Fruit fly (Drosophila melanogaster) whole organism: Measurements from ENCODE around the gene mnb.
"Not testable (repeated sequence)": the region's sequence is repeated elsewhere in the genome, so short reads cannot be mapped to it uniquely, and the experiment has no call there.

Experiments
- CG8478 ChIP-seq: fragments of >200 bp; optimal IDR thresholded peaks from 2 replicates; lab custom pipeline; 2018; ENCODE audit warnings: inconsistent platforms
- Dll ChIP-seq: fragments of >200 bp; optimal IDR thresholded peaks from 2 replicates; lab custom pipeline; 2017
- EcR ChIP-seq, 2 experiments: fragments of >200 bp; optimal IDR thresholded peaks; 2 replicates each; lab custom pipeline; 2017; ENCODE audit warnings: missing biosample characterization in 2 of 2, missing genetic modification characterization in 2 of 2, missing genetic modification reagents in 2 of 2
- pan ChIP-seq: fragments of >200 bp; optimal IDR thresholded peaks from 2 replicates; lab custom pipeline; 2017
- psq ChIP-seq: fragments of >200 bp; optimal IDR thresholded peaks from 2 replicates; lab custom pipeline; 2017
- usp ChIP-seq: fragments of >200 bp; optimal IDR thresholded peaks from 2 replicates; lab custom pipeline; 2017; ENCODE audit warnings: missing biosample characterization, missing genetic modification characterization, mixed read lengths

The mnb gene

dm6 chrX:17887208-17887627 is at the start of gene mnb:
Gene mnb (minus strand): TSS chrX:17887222.
- TF ChIP-seq usp = no peak
- no peak for TF ChIP-seq Dll (lab: Kevin White, UChicago)
- TF ChIP-seq EcR (GFP tag; optimal IDR thresholded peaks at IDR 0.05; lab: Kevin White, UChicago) = no peak
- TF ChIP-seq pan (lab: Kevin White, UChicago) = no peak
- no peak for TF ChIP-seq psq
- TF ChIP-seq CG8478 = no peak

- no peak for TF ChIP-seq CG8478
- TF ChIP-seq pan (lab: Kevin White, UChicago) = no peak
- no peak for TF ChIP-seq psq
- no peak for TF ChIP-seq Dll (lab: Kevin White, UChicago)
- no peak for TF ChIP-seq EcR (GFP tag; optimal IDR thresholded peaks at IDR 0.05; lab: Kevin White, UChicago)
- TF ChIP-seq usp = no peak
Measured at dm6 chrX:17924034-17924433, 37.0 kb upstream of the mnb start.

dm6 chrX:17917564-17918233 is 30.7 kb upstream of the mnb start:
- TF ChIP-seq Dll (lab: Kevin White, UChicago) (no peak), EcR (GFP tag; optimal IDR thresholded peaks at IDR 0.05; lab: Kevin White, UChicago) (peak in 1 of 2 experiments; percentile 62), psq (no peak), pan (lab: Kevin White, UChicago) (no peak), usp (no peak), CG8478 (no peak)

DNA sequence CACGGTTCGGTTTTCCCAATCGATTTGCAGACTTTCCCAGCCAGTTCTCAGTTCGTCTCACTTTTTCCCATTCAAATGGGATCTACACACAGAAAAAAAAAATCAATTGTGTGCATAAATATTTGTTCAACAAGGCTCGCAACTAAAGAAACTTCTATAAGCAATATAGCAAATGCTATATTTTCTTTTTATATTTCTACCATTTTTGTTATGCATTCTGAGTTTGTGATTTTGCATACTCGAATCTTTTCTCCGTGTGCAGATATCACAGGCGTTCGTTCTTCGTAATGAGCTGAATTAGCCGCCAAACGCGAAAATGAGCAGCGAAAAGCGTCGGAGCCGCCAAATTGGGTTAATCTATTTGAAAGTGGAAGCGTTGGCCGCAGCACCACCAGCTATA is 28.9 kb upstream of the mnb start:
- TF ChIP-seq psq (no peak), EcR (GFP tag; optimal IDR thresholded peaks at IDR 0.05; lab: Kevin White, UChicago) (no peak), Dll (lab: Kevin White, UChicago) (no peak), pan (lab: Kevin White, UChicago) (no peak), usp (no peak), CG8478 (no peak)

- no peak for TF ChIP-seq usp
- no peak for TF ChIP-seq psq
- TF ChIP-seq EcR (GFP tag; optimal IDR thresholded peaks at IDR 0.05; lab: Kevin White, UChicago) = no peak
- TF ChIP-seq Dll (lab: Kevin White, UChicago) = no peak
- TF ChIP-seq CG8478 = no peak
- TF ChIP-seq pan (lab: Kevin White, UChicago) = no peak
Measured at dm6 chrX:17914508-17914907, 27.5 kb upstream of the mnb start.

DNA sequence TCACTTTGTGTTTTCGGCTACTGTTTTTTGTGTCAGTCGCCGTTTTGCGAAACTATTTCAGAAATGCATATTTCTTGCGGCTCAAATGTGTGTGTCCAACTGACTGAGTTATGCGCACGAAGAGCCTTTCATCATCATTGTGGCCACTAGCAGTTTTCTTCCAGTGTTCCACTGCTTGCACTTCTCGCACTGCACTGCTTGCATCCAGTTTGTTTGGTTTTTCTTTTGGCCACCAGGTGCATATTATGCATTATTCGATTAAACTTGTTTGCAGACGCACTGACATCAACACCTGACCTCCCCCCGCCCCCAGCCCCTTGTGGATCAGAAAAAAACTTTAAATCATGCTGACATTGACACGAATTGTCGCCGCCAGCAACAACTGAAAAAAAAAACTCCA is 25.5 kb upstream of the mnb start:
- TF ChIP-seq usp (no peak), Dll (lab: Kevin White, UChicago) (no peak), psq (no peak), CG8478 (no peak), pan (lab: Kevin White, UChicago) (no peak), EcR (GFP tag; optimal IDR thresholded peaks at IDR 0.05; lab: Kevin White, UChicago) (no peak)

DNA sequence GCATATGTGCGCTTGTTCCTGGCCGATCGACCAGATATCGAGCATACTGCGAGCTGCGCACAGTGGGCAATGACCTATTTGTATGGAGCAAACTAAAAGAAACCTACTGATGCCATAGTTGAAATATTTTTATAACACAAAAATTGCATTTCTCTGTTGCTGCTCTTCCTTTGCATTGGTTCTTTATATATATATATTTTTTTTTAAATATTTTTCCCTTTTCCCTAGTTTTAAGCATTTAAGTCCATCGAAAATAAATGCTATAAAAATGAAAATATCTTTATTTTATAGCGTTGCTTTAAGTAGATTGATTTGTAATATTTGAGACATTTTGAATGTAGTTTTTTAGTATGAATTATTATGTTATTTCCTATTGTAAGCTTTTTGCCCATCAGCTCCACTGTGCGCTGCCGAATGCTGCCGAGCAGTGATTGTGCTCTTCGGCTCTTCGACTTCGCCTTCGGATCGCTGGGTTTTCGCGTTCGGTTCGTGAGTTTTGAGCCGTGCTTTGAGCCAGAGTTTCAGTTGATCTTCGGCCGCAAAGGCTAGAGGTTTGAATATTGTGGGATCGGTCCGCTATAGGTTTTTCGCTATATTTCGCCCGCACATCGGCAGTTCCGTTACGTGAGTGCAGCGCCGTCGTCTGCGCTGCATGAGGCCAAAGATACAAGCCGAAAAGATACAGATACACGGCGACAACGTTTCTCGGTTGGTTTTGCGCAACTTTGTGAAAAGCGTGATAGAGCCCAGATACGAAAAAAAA is 24.1 kb upstream of the mnb start, which contains the start of gene CG6847:
Gene CG6847 (plus strand): TSS at position 522 of the 763 bp plus-strand sequence.
- TF ChIP-seq Dll (lab: Kevin White, UChicago) = no peak
- no peak for TF ChIP-seq CG8478
- TF ChIP-seq EcR (GFP tag; optimal IDR thresholded peaks at IDR 0.05; lab: Kevin White, UChicago) = no peak
- TF ChIP-seq psq = no peak
- TF ChIP-seq usp = no peak
- no peak for TF ChIP-seq pan (lab: Kevin White, UChicago)

dm6 chrX:17910606-17910940 is 23.6 kb upstream of the mnb start:
- TF ChIP-seq usp = no peak
- TF ChIP-seq Dll (lab: Kevin White, UChicago) = peak; percentile 3

- no peak for TF ChIP-seq Dll (lab: Kevin White, UChicago)
- no peak for TF ChIP-seq psq
- TF ChIP-seq CG8478 = no peak
- no peak for TF ChIP-seq EcR (GFP tag; optimal IDR thresholded peaks at IDR 0.05; lab: Kevin White, UChicago)
- no peak for TF ChIP-seq pan (lab: Kevin White, UChicago)
- no peak for TF ChIP-seq usp
Measured at dm6 chrX:17907184-17908006, 20.4 kb upstream of the mnb start, which contains the start of the genes CG7772 and Vps4. Gene CG7772 (minus strand): TSS chrX:17907261. Gene Vps4 (plus strand): TSS chrX:17907692.

dm6 chrX:17899402-17899801 is 12.4 kb upstream of the mnb start, which contains the start of gene Gss2:
Gene Gss2 (plus strand): TSS chrX:17899702.
- TF ChIP-seq usp; EcR (GFP tag; optimal IDR thresholded peaks at IDR 0.05; lab: Kevin White, UChicago); Dll (lab: Kevin White, UChicago): not testable (repeated sequence)

DNA sequence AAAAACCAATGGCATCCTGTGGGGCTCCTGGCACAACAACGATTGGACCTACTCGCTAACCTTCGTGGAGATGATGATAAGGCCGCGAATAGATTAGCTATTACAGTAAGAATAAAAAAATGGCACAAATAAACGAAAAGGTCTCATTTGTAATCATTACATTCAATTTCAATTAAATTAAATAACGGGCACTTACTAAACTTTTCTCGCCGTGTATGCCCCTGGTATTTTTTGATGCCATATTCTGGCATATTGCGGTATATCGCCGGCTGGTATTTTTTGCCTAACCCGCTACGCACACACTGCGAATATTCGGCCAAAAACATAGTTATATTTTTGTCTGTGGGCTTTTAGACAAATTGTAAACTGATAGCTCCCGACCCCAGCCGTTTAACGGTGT is 2.2 kb upstream of the mnb start, which contains the start of gene Gss1:
Gene Gss1 (plus strand): TSS at position 301 of the 400 bp plus-strand sequence.
- TF ChIP-seq usp; pan (lab: Kevin White, UChicago); EcR (GFP tag; optimal IDR thresholded peaks at IDR 0.05; lab: Kevin White, UChicago): not testable (repeated sequence)

DNA sequence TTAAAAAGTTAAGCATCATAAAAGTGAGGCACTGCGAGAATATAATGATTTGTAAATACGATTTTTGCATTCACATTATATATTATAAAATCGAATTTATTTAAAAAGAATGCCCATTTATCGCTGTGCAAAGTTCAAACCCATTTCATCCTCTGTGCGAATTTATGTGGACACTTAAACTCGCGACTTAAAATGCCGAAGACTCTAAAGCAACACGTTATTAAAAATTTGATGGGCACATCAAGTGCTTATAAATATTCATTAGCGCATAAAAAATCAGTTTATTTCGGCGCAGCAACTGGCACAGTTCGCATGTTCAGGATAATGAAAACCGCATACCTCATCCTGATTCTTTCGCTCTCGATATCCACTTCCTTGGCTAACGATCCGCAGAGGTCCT is 855 bp upstream of the mnb start, which contains the start of gene CG6788:
Gene CG6788 (plus strand): TSS at position 301 of the 400 bp plus-strand sequence.
- TF ChIP-seq pan (lab: Kevin White, UChicago) (no peak), EcR (GFP tag; optimal IDR thresholded peaks at IDR 0.05; lab: Kevin White, UChicago) (no peak), usp (no peak)
